Worm (Caenorhabditis elegans): ENCODE results near the gene C50D2.2.

DNA sequence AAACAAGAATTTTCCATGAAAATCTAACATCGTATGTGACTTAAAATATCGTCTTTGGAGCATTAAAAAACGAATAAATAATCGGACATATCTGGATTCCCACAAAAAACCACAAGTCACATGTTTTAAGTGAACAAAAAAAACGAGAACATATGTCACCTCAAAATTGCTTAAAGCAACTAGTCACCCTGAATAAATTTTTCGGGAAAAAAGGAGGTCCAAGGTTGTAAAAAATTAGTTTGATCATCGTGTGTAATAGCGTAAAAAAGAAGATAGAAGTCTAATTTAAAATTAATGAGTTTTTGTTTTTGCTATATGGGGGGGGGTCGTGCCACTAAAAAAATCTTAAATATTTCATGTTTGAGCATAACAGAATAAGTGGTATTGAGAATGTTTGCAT lies 20.8 kb downstream of the C50D2.2 start:
- TF ChIP-seq fkh-10 (GFP tag; optimal IDR thresholded peaks at IDR 0.05), result no peak
- no peak for TF ChIP-seq ztf-11 (tag; optimal IDR thresholded peaks at IDR 0.05)
- no peak for TF ChIP-seq nhr-76 (tag; optimal IDR thresholded peaks at IDR 0.05)
- TF ChIP-seq snpc-4 (tag; optimal IDR thresholded peaks at IDR 0.05), result no peak
- no peak for TF ChIP-seq R02D3.7 (tag; optimal IDR thresholded peaks at IDR 0.05)
- no peak for TF ChIP-seq nhr-25 (tag; optimal IDR thresholded peaks at IDR 0.05)
- TF ChIP-seq egl-27 (tag; optimal IDR thresholded peaks at IDR 0.05), result no peak
- TF ChIP-seq nhr-67 (tag; optimal IDR thresholded peaks at IDR 0.05), result no peak
- TF ChIP-seq unc-62 (GFP tag; optimal IDR thresholded peaks at IDR 0.05), result no peak
- TF ChIP-seq mdl-1 (tag; optimal IDR thresholded peaks at IDR 0.05), result no peak
- no peak for TF ChIP-seq nhr-28 (tag; optimal IDR thresholded peaks at IDR 0.05)
- no peak for TF ChIP-seq nfya-1 (tag; optimal IDR thresholded peaks at IDR 0.05; ENCODE audit: insufficient read depth)
